Fruit fly (Drosophila melanogaster) whole organism, prepupa: ENCODE measurements around the gene CG17249.

Experiments used
- Blimp-1 ChIP-seq: fragments of 200-800 bp; sonication (Bioruptor generic); optimal IDR thresholded peaks from 3 replicates; lab custom pipeline; 2017; ENCODE audit warnings: missing biosample characterization, missing genetic modification characterization, mild to moderate bottlenecking, moderate library complexity, missing genetic modification reagents
- CG10631 ChIP-seq: fragments of 200-800 bp; sonication (Bioruptor generic); optimal IDR thresholded peaks from 2 replicates; lab custom pipeline; 2016; ENCODE audit warnings: missing biosample characterization, missing genetic modification characterization
- CG10669 ChIP-seq: fragments of 200-800 bp; sonication (Bioruptor generic); optimal IDR thresholded peaks from 3 replicates; lab custom pipeline; 2018; ENCODE audit warnings: missing biosample characterization, mild to moderate bottlenecking, missing genetic modification characterization, moderate library complexity
- CG11294 ChIP-seq: fragments of 200-800 bp; sonication (Bioruptor generic); IDR thresholded peaks from 2 replicates; pipeline ENCODE4 v1.3.6; 2022; ENCODE audit warnings: missing biosample characterization, missing genetic modification characterization
- CG11762 ChIP-seq: fragments of 200-800 bp; sonication (Bioruptor generic); optimal IDR thresholded peaks from 3 replicates; lab custom pipeline; 2016; ENCODE audit warnings: missing biosample characterization, missing genetic modification characterization; ENCODE audit not compliant: insufficient read depth
- CG1621 ChIP-seq: fragments of 200-800 bp; sonication (Bioruptor generic); optimal IDR thresholded peaks from 3 replicates; lab custom pipeline; 2018; ENCODE audit warnings: missing biosample characterization, mild to moderate bottlenecking, missing genetic modification characterization
- CG3032 ChIP-seq: fragments of 200-800 bp; optimal IDR thresholded peaks from 2 replicates; lab custom pipeline; 2019; ENCODE audit warnings: missing biosample characterization, mild to moderate bottlenecking, missing genetic modification characterization, moderate library complexity
- CG31627 ChIP-seq: fragments of 200-800 bp; sonication (Bioruptor generic); optimal IDR thresholded peaks from 3 replicates; lab custom pipeline; 2016; ENCODE audit warnings: missing biosample characterization, missing genetic modification characterization
- CG3919 ChIP-seq: fragments of 200-800 bp; sonication (Bioruptor generic); optimal IDR thresholded peaks from 3 replicates; lab custom pipeline; 2016; ENCODE audit warnings: missing biosample characterization, missing genetic modification characterization
- CG6792 ChIP-seq: fragments of 200-800 bp; sonication (Bioruptor generic); optimal IDR thresholded peaks from 3 replicates; lab custom pipeline; 2016; ENCODE audit warnings: missing biosample characterization, missing genetic modification characterization
- CG6808 ChIP-seq: fragments of 200-800 bp; sonication (Bioruptor generic); optimal IDR thresholded peaks from 3 replicates; lab custom pipeline; 2017; ENCODE audit warnings: missing biosample characterization, missing genetic modification characterization, mild to moderate bottlenecking, moderate library complexity, missing genetic modification reagents
- CG6854 ChIP-seq: fragments of 200-800 bp; sonication (Bioruptor generic); optimal IDR thresholded peaks from 2 replicates; lab custom pipeline; 2017; ENCODE audit warnings: missing biosample characterization, mild to moderate bottlenecking, missing genetic modification characterization
- CG7368 ChIP-seq: fragments of 200-800 bp; sonication (Bioruptor generic); optimal IDR thresholded peaks from 3 replicates; lab custom pipeline; 2016; ENCODE audit warnings: missing biosample characterization, missing genetic modification characterization
- CG8319 ChIP-seq: fragments of 200-800 bp; sonication (Bioruptor generic); optimal IDR thresholded peaks from 3 replicates; lab custom pipeline; 2016; ENCODE audit warnings: missing biosample characterization, missing genetic modification characterization
- Eip75B ChIP-seq: fragments of 200-800 bp; sonication (Bioruptor generic); optimal IDR thresholded peaks from 3 replicates; lab custom pipeline; 2016; ENCODE audit warnings: missing biosample characterization, missing genetic modification characterization
- Eip78C ChIP-seq: fragments of 200-800 bp; sonication (Bioruptor generic); peaks from one replicate; lab custom pipeline; 2016; ENCODE audit warnings: missing biosample characterization, missing genetic modification characterization
- Eip93F ChIP-seq: fragments of 200-800 bp; sonication (Bioruptor generic); optimal IDR thresholded peaks from 2 replicates; lab custom pipeline; 2016; ENCODE audit warnings: missing biosample characterization, mild to moderate bottlenecking, missing genetic modification characterization
- Ets96B ChIP-seq: fragments of 200-800 bp; optimal IDR thresholded peaks from 2 replicates; lab custom pipeline; 2019; ENCODE audit warnings: missing biosample characterization, mild to moderate bottlenecking, missing genetic modification characterization, moderate library complexity
- Gug ChIP-seq: fragments of 200-800 bp; sonication (Bioruptor generic); IDR thresholded peaks from 2 replicates; pipeline ENCODE4 v1.3.6; 2022; ENCODE audit warnings: missing biosample characterization, missing genetic modification characterization
- Hr38 ChIP-seq: sonication (Bioruptor generic); optimal IDR thresholded peaks from 2 replicates; lab custom pipeline; 2016; ENCODE audit warnings: missing biosample characterization, missing genetic modification characterization
- Hr39 ChIP-seq: fragments of 200-800 bp; sonication (Bioruptor generic); optimal IDR thresholded peaks from 2 replicates; lab custom pipeline; 2016; ENCODE audit warnings: missing biosample characterization, missing genetic modification characterization
- Hr4 ChIP-seq: fragments of 200-800 bp; sonication (Bioruptor generic); optimal IDR thresholded peaks from 3 replicates; lab custom pipeline; 2016; ENCODE audit warnings: missing biosample characterization, missing genetic modification characterization
- Met ChIP-seq: fragments of 200-800 bp; sonication (Bioruptor generic); optimal IDR thresholded peaks from 3 replicates; lab custom pipeline; 2016; ENCODE audit warnings: missing biosample characterization, missing genetic modification characterization
- OdsH ChIP-seq: fragments of 200-800 bp; sonication (Bioruptor generic); optimal IDR thresholded peaks from 3 replicates; lab custom pipeline; 2016; ENCODE audit warnings: missing biosample characterization, missing genetic modification characterization
- Smox ChIP-seq: fragments of 200-800 bp; sonication (Bioruptor generic); optimal IDR thresholded peaks from 3 replicates; lab custom pipeline; 2016; ENCODE audit warnings: missing biosample characterization, missing genetic modification characterization
- Sox102F ChIP-seq: fragments of 200-800 bp; sonication (Bioruptor generic); optimal IDR thresholded peaks from 2 replicates; lab custom pipeline; 2016; ENCODE audit warnings: missing biosample characterization, mild to moderate bottlenecking, missing genetic modification characterization
- Sox14 ChIP-seq: fragments of 200-800 bp; sonication (Bioruptor generic); optimal IDR thresholded peaks from 3 replicates; lab custom pipeline; 2016; ENCODE audit warnings: missing biosample characterization, missing genetic modification characterization
- Sox15 ChIP-seq: fragments of 200-800 bp; sonication (Bioruptor generic); optimal IDR thresholded peaks from 3 replicates; lab custom pipeline; 2016; ENCODE audit warnings: missing biosample characterization, missing genetic modification characterization
- acj6 ChIP-seq: fragments of 200-800 bp; sonication (Bioruptor generic); optimal IDR thresholded peaks from 3 replicates; lab custom pipeline; 2016; ENCODE audit warnings: missing biosample characterization, missing genetic modification characterization
- cyc ChIP-seq: fragments of 200-800 bp; sonication (Bioruptor generic); optimal IDR thresholded peaks from 3 replicates; lab custom pipeline; 2016; ENCODE audit warnings: missing biosample characterization, missing genetic modification characterization
- dac ChIP-seq: fragments of 200-800 bp; sonication (Bioruptor generic); optimal IDR thresholded peaks from 2 replicates; lab custom pipeline; 2017; ENCODE audit warnings: missing biosample characterization, mild to moderate bottlenecking, missing genetic modification characterization
- dsx ChIP-seq: fragments of 200-800 bp; optimal IDR thresholded peaks from 3 replicates; lab custom pipeline; 2019; ENCODE audit warnings: missing biosample characterization, mild to moderate bottlenecking, missing genetic modification characterization, moderate library complexity; ENCODE audit not compliant: poor library complexity, severe bottlenecking
- eg ChIP-seq: fragments of 200-800 bp; sonication (Bioruptor generic); IDR thresholded peaks from 3 replicates; pipeline ENCODE4 v1.3.6; 2022; ENCODE audit warnings: missing biosample characterization, missing genetic modification characterization
- fd85E ChIP-seq: fragments of 200-800 bp; sonication (Bioruptor generic); optimal IDR thresholded peaks from 3 replicates; lab custom pipeline; 2016; ENCODE audit warnings: missing biosample characterization, missing genetic modification characterization
- fkh ChIP-seq: fragments of 200-800 bp; sonication (Bioruptor generic); optimal IDR thresholded peaks from 3 replicates; lab custom pipeline; 2017; ENCODE audit warnings: missing biosample characterization, mild to moderate bottlenecking, missing genetic modification characterization, moderate library complexity
- lz ChIP-seq: fragments of 200-800 bp; sonication (Bioruptor generic); optimal IDR thresholded peaks from 3 replicates; lab custom pipeline; 2016; ENCODE audit warnings: missing biosample characterization, missing genetic modification characterization
- net ChIP-seq: fragments of 200-800 bp; sonication (Bioruptor generic); optimal IDR thresholded peaks from 3 replicates; lab custom pipeline; 2016; ENCODE audit warnings: missing biosample characterization, missing genetic modification characterization
- pdm3 ChIP-seq: fragments of 200-800 bp; sonication (Bioruptor generic); optimal IDR thresholded peaks from 3 replicates; lab custom pipeline; 2016; ENCODE audit warnings: missing biosample characterization, missing genetic modification characterization
- salr ChIP-seq, 2 experiments: fragments of 200-800 bp; sonication (Bioruptor generic); optimal IDR thresholded peaks; 3 replicates each; lab custom pipeline; 2016 to 2018; ENCODE audit warnings: missing biosample characterization in 2 of 2, missing genetic modification characterization in 2 of 2, mild to moderate bottlenecking in 1 of 2
- spab ChIP-seq: fragments of 200-800 bp; sonication (Bioruptor generic); optimal IDR thresholded peaks from 2 replicates; lab custom pipeline; 2017; ENCODE audit warnings: missing biosample characterization, mild to moderate bottlenecking, missing genetic modification characterization, missing genetic modification reagents
- ss ChIP-seq, 2 experiments: fragments of 200-800 bp; sonication (Bioruptor generic); optimal IDR thresholded peaks; 2 replicates in 1 of 2; 3 replicates in 1 of 2; lab custom pipeline; 2017 to 2018; ENCODE audit warnings: mild to moderate bottlenecking in 2 of 2, missing biosample characterization in 2 of 2, missing genetic modification characterization in 2 of 2, moderate library complexity in 1 of 2
- svp ChIP-seq: fragments of 200-800 bp; sonication (Bioruptor generic); peaks from one replicate; lab custom pipeline; 2016; ENCODE audit warnings: missing biosample characterization, missing genetic modification characterization
- vri ChIP-seq: fragments of 200-800 bp; sonication (Bioruptor generic); optimal IDR thresholded peaks from 3 replicates; lab custom pipeline; 2016; ENCODE audit warnings: missing biosample characterization, mild to moderate bottlenecking, missing genetic modification characterization

CG17249 gene

DNA sequence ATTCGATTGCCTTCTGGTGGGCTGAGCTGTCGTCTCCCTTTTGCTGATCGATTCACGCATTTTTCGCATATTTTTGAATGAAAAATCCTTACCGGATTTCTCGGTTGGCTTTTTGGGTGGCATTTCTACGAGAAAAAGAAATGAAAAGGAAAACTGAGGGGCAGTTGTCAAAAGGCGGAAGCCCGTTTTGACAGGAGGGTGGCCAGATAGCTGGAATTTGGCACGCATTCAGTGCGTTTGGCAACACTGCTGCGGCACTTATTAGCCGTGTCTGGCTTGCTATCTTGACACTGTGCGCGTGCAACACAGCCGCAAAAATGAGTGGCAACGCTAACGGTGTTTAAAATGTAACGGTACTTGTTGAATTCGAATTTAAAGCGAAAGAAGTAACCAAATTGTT, 21.2 kb upstream of the CG17249 start, which contains the start of gene RpL23A (continued):
- TF ChIP-seq CG3919 (GFP tag; lab: Kevin White, UChicago) (no peak), OdsH (GFP tag; lab: Kevin White, UChicago) (peak; percentile 79), salr (GFP tag; optimal IDR thresholded peaks at IDR 0.05; lab: Kevin White, UChicago) (peak in 1 of 2 experiments; percentile 86), Blimp-1 (GFP tag; lab: Kevin White, UChicago) (peak; percentile 84), vri (GFP tag; lab: Kevin White, UChicago) (no peak), Smox (GFP tag; lab: Kevin White, UChicago) (peak; percentile 79), CG1621 (tag; lab: Kevin White, UChicago) (peak; percentile 87), cyc (GFP tag; lab: Kevin White, UChicago) (peak; percentile 94), CG31627 (peak; percentile 93), pdm3 (GFP tag; lab: Kevin White, UChicago) (no peak), fkh (GFP tag; lab: Kevin White, UChicago) (peak; percentile 77), Eip75B (GFP tag; lab: Kevin White, UChicago) (peak; percentile 85), Eip78C (GFP tag; lab: Kevin White, UChicago) (peak; percentile 95), Hr39 (GFP tag; lab: Kevin White, UChicago) (peak; percentile 88), spab (GFP tag; lab: Kevin White, UChicago) (no peak), CG6792 (GFP tag; lab: Kevin White, UChicago) (peak; percentile 73), ss (GFP tag; optimal IDR thresholded peaks at IDR 0.05; lab: Kevin White, UChicago) (peak; percentile 56 to 85), Hr38 (GFP tag; lab: Kevin White, UChicago) (no peak), lz (peak; percentile 92), CG7368 (GFP tag; lab: Kevin White, UChicago) (peak; percentile 85), Sox15 (peak; percentile 55), CG8319 (GFP tag; lab: Kevin White, UChicago) (peak; percentile 73), Ets96B (tag; lab: Kevin White, UChicago) (peak; percentile 39), CG11294 (peak; percentile 35; the same call in 1 of the 2 replicates), Eip93F (GFP tag; lab: Kevin White, UChicago) (no peak), Hr4 (GFP tag; lab: Kevin White, UChicago) (no peak), fd85E (GFP tag; lab: Kevin White, UChicago) (peak; percentile 75), eg (GFP tag; lab: Robert Waterston, UW) (peak; percentile 84)

DNA sequence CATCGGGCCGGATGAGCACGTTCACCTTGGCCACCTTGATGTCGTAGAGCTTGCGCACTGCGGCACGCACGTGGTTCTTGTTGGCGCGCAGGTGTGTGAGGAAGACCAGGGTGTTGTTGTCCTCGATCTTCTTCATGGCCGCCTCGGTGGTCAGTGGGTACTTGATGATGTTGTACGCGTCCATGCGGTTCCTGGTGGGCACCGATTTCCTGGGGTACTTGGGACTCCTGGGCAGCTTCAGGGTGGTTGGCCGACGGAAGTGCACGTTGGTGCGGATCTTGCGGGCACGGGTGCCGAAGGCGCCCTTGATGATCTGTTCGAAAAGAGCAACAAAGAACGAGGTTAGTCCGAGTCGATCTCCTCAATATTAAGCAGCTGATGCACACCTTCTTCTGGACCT, 20.2 kb upstream of the CG17249 start:
- TF ChIP-seq CG6854 (GFP tag; lab: Kevin White, UChicago) (no peak), net (GFP tag; lab: Kevin White, UChicago) (no peak), fkh (GFP tag; lab: Kevin White, UChicago) (no peak), Met (GFP tag; lab: Kevin White, UChicago) (no peak), Sox102F (GFP tag; lab: Kevin White, UChicago) (no peak), CG6808 (GFP tag; lab: Kevin White, UChicago) (no peak), Gug (no peak), cyc (GFP tag; lab: Kevin White, UChicago) (no peak), CG11762 (no peak), Blimp-1 (GFP tag; lab: Kevin White, UChicago) (no peak), Eip93F (GFP tag; lab: Kevin White, UChicago) (no peak), Hr4 (GFP tag; lab: Kevin White, UChicago) (no peak), acj6 (GFP tag; lab: Kevin White, UChicago) (no peak), CG10631 (GFP tag; lab: Kevin White, UChicago) (no peak), eg (GFP tag; lab: Robert Waterston, UW) (no peak), CG8319 (GFP tag; lab: Kevin White, UChicago) (no peak)

DNA sequence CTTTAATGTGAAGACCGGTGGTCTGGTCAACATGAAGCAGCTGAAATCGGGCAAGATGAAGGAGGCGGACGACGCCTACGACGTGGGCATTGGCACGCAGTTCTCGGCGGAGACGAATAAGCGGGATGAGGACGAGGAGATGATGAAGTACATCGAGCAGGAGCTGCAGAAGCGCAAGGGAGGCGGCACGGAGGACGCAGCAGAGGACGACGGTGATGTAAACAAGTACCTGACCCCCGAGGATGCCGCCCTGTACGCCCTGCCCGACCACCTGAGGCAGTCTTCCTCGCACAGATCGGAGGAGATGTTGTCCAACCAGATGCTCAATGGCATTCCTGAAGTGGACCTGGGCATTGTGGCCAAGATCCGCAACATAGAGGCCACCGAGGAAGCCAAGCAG, 18.3 kb upstream of the CG17249 start:
- TF ChIP-seq Blimp-1 (GFP tag; lab: Kevin White, UChicago) = no peak
- TF ChIP-seq lz = no peak
- no peak for TF ChIP-seq CG10669
- TF ChIP-seq cyc (GFP tag; lab: Kevin White, UChicago) = no peak
- TF ChIP-seq dac (GFP tag; lab: Kevin White, UChicago) = no peak
- TF ChIP-seq eg (GFP tag; lab: Robert Waterston, UW) = no peak
- TF ChIP-seq spab (GFP tag; lab: Kevin White, UChicago) = no peak
- TF ChIP-seq Hr39 (GFP tag; lab: Kevin White, UChicago) = no peak
- no peak for TF ChIP-seq Sox14
- TF ChIP-seq CG6808 (GFP tag; lab: Kevin White, UChicago) = no peak
- no peak for TF ChIP-seq dsx (GFP tag; lab: Kevin White, UChicago)
- TF ChIP-seq Sox15 = no peak
- TF ChIP-seq svp (GFP tag; lab: Kevin White, UChicago) = no peak
- no peak for TF ChIP-seq Ets96B (tag; lab: Kevin White, UChicago)
- TF ChIP-seq CG3032 = no peak
- no peak for TF ChIP-seq CG11294
- TF ChIP-seq Sox102F (GFP tag; lab: Kevin White, UChicago) = no peak
